Fruit fly (Drosophila melanogaster) S2 (cell line): ENCODE measurements around the gene CG44139.

Source experiments
- CG8478 ChIP-seq: fragments of >200 bp; optimal IDR thresholded peaks from 2 replicates; lab custom pipeline; 2018
- CTCF ChIP-seq, 2 experiments: fragments of >200 bp; optimal IDR thresholded peaks; 2 replicates each; lab custom pipeline; 2018

CG44139 gene

dm6 chr2L:2438640-2439276 is 14.2 kb downstream of the CG44139 start:
- TF ChIP-seq CTCF (optimal IDR thresholded peaks at IDR 0.05; lab: Kevin White, UChicago): no peak
- TF ChIP-seq CG8478 (lab: Kevin White, UChicago): no peak

dm6 chr2L:2448514-2448913 is 23.9 kb downstream of the CG44139 start:
- no peak for TF ChIP-seq CTCF (optimal IDR thresholded peaks at IDR 0.05; lab: Kevin White, UChicago)
- no peak for TF ChIP-seq CG8478 (lab: Kevin White, UChicago)

- TF ChIP-seq CTCF (optimal IDR thresholded peaks at IDR 0.05; lab: Kevin White, UChicago) (no peak), CG8478 (lab: Kevin White, UChicago) (no peak)
These were observed 25.1 kb downstream of the CG44139 start for dm6 chr2L:2449665-2450064.

dm6 chr2L:2450723-2451379 is 26.3 kb downstream of the CG44139 start:
- no peak for TF ChIP-seq CG8478 (lab: Kevin White, UChicago)
- no peak for TF ChIP-seq CTCF (optimal IDR thresholded peaks at IDR 0.05; lab: Kevin White, UChicago)

dm6 chr2L:2453818-2454217 is 29.2 kb downstream of the CG44139 start:
- TF ChIP-seq CG8478 (lab: Kevin White, UChicago) (no peak), CTCF (optimal IDR thresholded peaks at IDR 0.05; lab: Kevin White, UChicago) (no peak)

- TF ChIP-seq CTCF (optimal IDR thresholded peaks at IDR 0.05; lab: Kevin White, UChicago) (no peak), CG8478 (lab: Kevin White, UChicago) (no peak)
These were observed 30.0 kb downstream of the CG44139 start for dm6 chr2L:2454644-2455043.

- no peak for TF ChIP-seq CG8478 (lab: Kevin White, UChicago)
- no peak for TF ChIP-seq CTCF (optimal IDR thresholded peaks at IDR 0.05; lab: Kevin White, UChicago)
These were observed 32.2 kb downstream of the CG44139 start for dm6 chr2L:2456516-2457392.

- TF ChIP-seq CTCF (optimal IDR thresholded peaks at IDR 0.05; lab: Kevin White, UChicago): no peak
- TF ChIP-seq CG8478 (lab: Kevin White, UChicago): no peak
These were observed 34.6 kb downstream of the CG44139 start for dm6 chr2L:2459238-2459637.

dm6 chr2L:2461322-2461999 is 36.9 kb downstream of the CG44139 start:
- TF ChIP-seq CG8478 (lab: Kevin White, UChicago): no peak
- TF ChIP-seq CTCF (optimal IDR thresholded peaks at IDR 0.05; lab: Kevin White, UChicago): no peak

dm6 chr2L:2462306-2462844 is 37.8 kb downstream of the CG44139 start:
- TF ChIP-seq CTCF (optimal IDR thresholded peaks at IDR 0.05; lab: Kevin White, UChicago) (no peak), CG8478 (lab: Kevin White, UChicago) (no peak)

- TF ChIP-seq CTCF (optimal IDR thresholded peaks at IDR 0.05; lab: Kevin White, UChicago) (no peak), CG8478 (lab: Kevin White, UChicago) (no peak)
These were observed 41.8 kb downstream of the CG44139 start for dm6 chr2L:2466360-2466759.

dm6 chr2L:2467722-2468372 is 43.2 kb downstream of the CG44139 start:
- TF ChIP-seq CTCF (optimal IDR thresholded peaks at IDR 0.05; lab: Kevin White, UChicago) (no peak), CG8478 (lab: Kevin White, UChicago) (no peak)

- TF ChIP-seq CTCF (optimal IDR thresholded peaks at IDR 0.05; lab: Kevin White, UChicago) (no peak), CG8478 (lab: Kevin White, UChicago) (no peak)
These were observed 46.0 kb downstream of the CG44139 start for dm6 chr2L:2470585-2470984.

dm6 chr2L:2472740-2473139 is 48.1 kb downstream of the CG44139 start:
- no peak for TF ChIP-seq CG8478 (lab: Kevin White, UChicago)
- TF ChIP-seq CTCF (optimal IDR thresholded peaks at IDR 0.05; lab: Kevin White, UChicago): no peak
